Fruit fly (Drosophila melanogaster) whole organism, embryonic: ENCODE measurements around the gene Pde6.
A peak's percentile ranks its signal among the peaks of the same experiment; 100 is the strongest.

ENCODE experiments used
- Atf6 ChIP-seq: fragments of 200-800 bp; sonication (Bioruptor generic); IDR thresholded peaks from 2 replicates; pipeline ENCODE4 v1.3.6; 2022; ENCODE audit warnings: missing biosample characterization, missing genetic modification characterization
- B-H2 ChIP-seq: fragments of 200-800 bp; sonication (Bioruptor generic); optimal IDR thresholded peaks from 2 replicates; lab custom pipeline; 2018; ENCODE audit warnings: missing biosample characterization, mild to moderate bottlenecking, missing genetic modification characterization
- BEAF-32 ChIP-seq: fragments of 200-800 bp; sonication (Bioruptor generic); optimal IDR thresholded peaks from 3 replicates; lab custom pipeline; 2017; ENCODE audit warnings: missing biosample characterization, missing genetic modification characterization, mild to moderate bottlenecking, moderate library complexity, missing genetic modification reagents
- CG12219 ChIP-seq: fragments of 200-800 bp; sonication (Bioruptor generic); optimal IDR thresholded peaks from 3 replicates; lab custom pipeline; 2018; ENCODE audit warnings: missing biosample characterization, mild to moderate bottlenecking, missing genetic modification characterization
- CG12299 ChIP-seq: fragments of 200-800 bp; sonication (Bioruptor generic); optimal IDR thresholded peaks from 2 replicates; lab custom pipeline; 2018; ENCODE audit warnings: missing biosample characterization, mild to moderate bottlenecking, missing genetic modification characterization
- CG12659 ChIP-seq: fragments of 200-800 bp; sonication (Bioruptor generic); optimal IDR thresholded peaks from 3 replicates; lab custom pipeline; 2017; ENCODE audit warnings: mild to moderate bottlenecking, missing biosample characterization, missing genetic modification reagents, missing genetic modification characterization
- CG12744 ChIP-seq: fragments of 200-800 bp; sonication (Bioruptor generic); optimal IDR thresholded peaks from 2 replicates; lab custom pipeline; 2016; ENCODE audit warnings: missing biosample characterization, missing genetic modification characterization
- CG12769 ChIP-seq: fragments of 200-800 bp; sonication (Bioruptor generic); optimal IDR thresholded peaks from 2 replicates; lab custom pipeline; 2019; ENCODE audit warnings: missing biosample characterization, mild to moderate bottlenecking, missing genetic modification characterization, moderate library complexity
- CG13287 ChIP-seq: fragments of 200-800 bp; sonication (Bioruptor generic); IDR thresholded peaks from 2 replicates; pipeline ENCODE4 v1.3.6; 2022; ENCODE audit warnings: missing biosample characterization, missing genetic modification characterization; ENCODE audit not compliant: partially characterized antibody
- CG15269 ChIP-seq: fragments of 200-800 bp; sonication (Bioruptor generic); optimal IDR thresholded peaks from 2 replicates; lab custom pipeline; 2018; ENCODE audit warnings: missing biosample characterization, mild to moderate bottlenecking, missing genetic modification characterization, moderate library complexity
- CG15514 ChIP-seq: fragments of 200-800 bp; sonication (Bioruptor generic); optimal IDR thresholded peaks from 3 replicates; lab custom pipeline; 2017; ENCODE audit warnings: missing biosample characterization, missing genetic modification characterization, mild to moderate bottlenecking, moderate library complexity, missing genetic modification reagents
- CG18011 ChIP-seq: fragments of 200-800 bp; sonication (Bioruptor generic); optimal IDR thresholded peaks from 2 replicates; lab custom pipeline; 2017; ENCODE audit warnings: missing biosample characterization, missing genetic modification characterization, mild to moderate bottlenecking, moderate library complexity, missing genotype
- CG2678 ChIP-seq: fragments of 200-800 bp; sonication (Bioruptor generic); optimal IDR thresholded peaks from 3 replicates; lab custom pipeline; 2019; ENCODE audit warnings: missing biosample characterization, mild to moderate bottlenecking, missing genetic modification characterization, moderate library complexity
- CG30403 ChIP-seq: fragments of 200-800 bp; sonication (Bioruptor generic); optimal IDR thresholded peaks from 3 replicates; lab custom pipeline; 2016; ENCODE audit warnings: missing biosample characterization, missing genetic modification characterization
- CG34224 ChIP-seq: fragments of 200-800 bp; sonication (Bioruptor generic); IDR thresholded peaks from 3 replicates; pipeline ENCODE4 v1.3.6; 2022; ENCODE audit warnings: missing biosample characterization, missing genetic modification characterization; ENCODE audit not compliant: partially characterized antibody
- CG34376 ChIP-seq: fragments of 200-800 bp; sonication (Bioruptor generic); optimal IDR thresholded peaks from 2 replicates; lab custom pipeline; 2018; ENCODE audit warnings: missing biosample characterization, mild to moderate bottlenecking, missing genetic modification characterization
- CG8290 ChIP-seq, 3 experiments: fragments of 200-800 bp; sonication (Bioruptor generic); optimal IDR thresholded peaks; 2 replicates each; lab custom pipeline; 2016 to 2019; ENCODE audit warnings: missing biosample characterization in 3 of 3, missing genetic modification characterization in 3 of 3, mild to moderate bottlenecking in 2 of 3, moderate library complexity in 1 of 3
- CG9932 ChIP-seq: fragments of 200-800 bp; sonication (Bioruptor generic); IDR thresholded peaks from 2 replicates; pipeline ENCODE4 v1.3.6; 2022; ENCODE audit warnings: missing biosample characterization, missing genetic modification characterization
- D19A ChIP-seq: fragments of 200-800 bp; optimal IDR thresholded peaks from 3 replicates; lab custom pipeline; 2019; ENCODE audit warnings: missing biosample characterization, mild to moderate bottlenecking, missing genetic modification characterization, moderate library complexity
- Dbx ChIP-seq: fragments of 200-800 bp; sonication (Bioruptor generic); IDR thresholded peaks from 3 replicates; pipeline ENCODE4 v1.3.6; 2022; ENCODE audit warnings: missing biosample characterization, missing genetic modification characterization
- Doc3 ChIP-seq: fragments of 200-800 bp; sonication (Bioruptor generic); IDR thresholded peaks from 3 replicates; pipeline ENCODE4 v1.3.6; 2022; ENCODE audit warnings: missing biosample characterization, missing genetic modification characterization; ENCODE audit not compliant: partially characterized antibody
- Dref ChIP-seq: fragments of 200-800 bp; sonication (Bioruptor generic); IDR thresholded peaks from 2 replicates; pipeline ENCODE4 v1.3.6; 2022; ENCODE audit warnings: missing biosample characterization, missing genetic modification characterization
- Ets65A ChIP-seq: fragments of 200-800 bp; sonication (Bioruptor generic); peaks from one replicate; lab custom pipeline; 2016; ENCODE audit warnings: missing biosample characterization, missing genetic modification characterization
- Fer3 ChIP-seq: fragments of 200-800 bp; sonication (Bioruptor generic); optimal IDR thresholded peaks from 2 replicates; lab custom pipeline; 2018; ENCODE audit warnings: missing biosample characterization, mild to moderate bottlenecking, missing genetic modification characterization, moderate library complexity
- MBD-R2 ChIP-seq: fragments of 200-800 bp; sonication (Bioruptor generic); IDR thresholded peaks from 2 replicates; pipeline ENCODE4 v1.3.6; 2022; ENCODE audit warnings: missing biosample characterization, missing genetic modification characterization
- amos ChIP-seq: fragments of 200-800 bp; sonication (Bioruptor generic); IDR thresholded peaks from 2 replicates; pipeline ENCODE4 v1.3.6; 2022; ENCODE audit warnings: missing biosample characterization, missing genetic modification characterization; ENCODE audit not compliant: partially characterized antibody
- bbx ChIP-seq: fragments of 200-800 bp; sonication (Bioruptor generic); IDR thresholded peaks from 2 replicates; pipeline ENCODE4 v1.3.6; 2022; ENCODE audit warnings: missing biosample characterization, missing genetic modification characterization; ENCODE audit not compliant: partially characterized antibody
- chinmo ChIP-seq: fragments of 200-800 bp; sonication (Bioruptor generic); IDR thresholded peaks from 4 replicates; pipeline ENCODE4 v1.3.6; 2022; ENCODE audit warnings: missing biosample characterization, missing genetic modification characterization; ENCODE audit not compliant: partially characterized antibody
- corto ChIP-seq: fragments of 200-800 bp; sonication (Bioruptor generic); optimal IDR thresholded peaks from 2 replicates; lab custom pipeline; 2016; ENCODE audit warnings: missing biosample characterization, mild to moderate bottlenecking, missing genetic modification characterization, moderate library complexity
- crol ChIP-seq: fragments of 200-800 bp; sonication (Bioruptor generic); IDR thresholded peaks from 2 replicates; pipeline ENCODE4 v1.3.6; 2022; ENCODE audit warnings: missing biosample characterization, missing genetic modification characterization
- dan ChIP-seq: fragments of 200-800 bp; sonication (Bioruptor generic); IDR thresholded peaks from 2 replicates; pipeline ENCODE4 v1.3.6; 2022; ENCODE audit warnings: missing biosample characterization, missing genetic modification characterization
- gem ChIP-seq: fragments of 200-800 bp; sonication (Bioruptor generic); optimal IDR thresholded peaks from 2 replicates; lab custom pipeline; 2019; ENCODE audit warnings: missing biosample characterization, mild to moderate bottlenecking, missing genetic modification characterization, moderate library complexity
- ham ChIP-seq: fragments of 200-800 bp; sonication (Bioruptor generic); IDR thresholded peaks from 2 replicates; pipeline ENCODE4 v1.3.6; 2022; ENCODE audit warnings: missing biosample characterization, missing genetic modification characterization
- insv ChIP-seq, 2 experiments: fragments of 200-800 bp; sonication (Bioruptor generic); optimal IDR thresholded peaks; 3 replicates each; lab custom pipeline; 2016 to 2018; ENCODE audit warnings: missing biosample characterization in 2 of 2, missing genetic modification characterization in 2 of 2
- kay ChIP-seq: fragments of 200-800 bp; sonication (Bioruptor generic); optimal IDR thresholded peaks from 2 replicates; lab custom pipeline; 2016; ENCODE audit warnings: missing biosample characterization, missing genetic modification characterization
- lab ChIP-seq: fragments of 200-800 bp; sonication (Bioruptor generic); optimal IDR thresholded peaks from 3 replicates; lab custom pipeline; 2017; ENCODE audit warnings: missing biosample characterization, missing genetic modification characterization, mild to moderate bottlenecking, moderate library complexity, missing genetic modification reagents
- nau ChIP-seq: fragments of 200-800 bp; sonication (Bioruptor generic); optimal IDR thresholded peaks from 3 replicates; lab custom pipeline; 2017; ENCODE audit warnings: missing biosample characterization, mild to moderate bottlenecking, missing genetic modification characterization, missing genetic modification reagents
- pfk ChIP-seq: fragments of 200-800 bp; sonication (Bioruptor generic); optimal IDR thresholded peaks from 2 replicates; lab custom pipeline; 2018; ENCODE audit warnings: missing biosample characterization, mild to moderate bottlenecking, missing genetic modification characterization, moderate library complexity
- row ChIP-seq: fragments of 200-800 bp; sonication (Bioruptor generic); IDR thresholded peaks from 3 replicates; pipeline ENCODE4 v1.3.6; 2022; ENCODE audit warnings: missing biosample characterization, missing genetic modification characterization
- sens ChIP-seq: fragments of 200-800 bp; sonication (Bioruptor generic); peaks from one replicate; lab custom pipeline; 2016; ENCODE audit warnings: missing biosample characterization, missing genetic modification characterization
- sob ChIP-seq: fragments of 200-800 bp; sonication (Bioruptor generic); IDR thresholded peaks from 2 replicates; pipeline ENCODE4 v1.3.6; 2022; ENCODE audit warnings: missing biosample characterization, missing genetic modification characterization
- unpg ChIP-seq: fragments of 200-800 bp; sonication (Bioruptor generic); optimal IDR thresholded peaks from 3 replicates; lab custom pipeline; 2018; ENCODE audit warnings: missing biosample characterization, mild to moderate bottlenecking, missing genetic modification characterization, moderate library complexity
- vvl ChIP-seq: fragments of 200-800 bp; sonication (Bioruptor generic); IDR thresholded peaks from 2 replicates; pipeline ENCODE4 v1.3.6; 2022; ENCODE audit warnings: missing biosample characterization, missing genetic modification characterization
- z ChIP-seq: fragments of 200-800 bp; sonication (Bioruptor generic); IDR thresholded peaks from 3 replicates; pipeline ENCODE4 v1.3.6; 2022; ENCODE audit warnings: missing biosample characterization, missing genetic modification characterization

Pde6 gene

dm6 chr3R:14569411-14570107, 11.5 kb upstream of the Pde6 start, which contains the start of gene Cys (continued):
- TF ChIP-seq insv (GFP tag; optimal IDR thresholded peaks at IDR 0.05; lab: Kevin White, UChicago): no peak
- no peak for TF ChIP-seq Dref (GFP tag; lab: Robert Waterston, UW)
- TF ChIP-seq, all 482 proteins: peak for 98

dm6 chr3R:14568501-14569137, 10.5 kb upstream of the Pde6 start, which contains the start of gene CG8066:
Gene CG8066, minus strand, starts transcription at chr3R:14568847.
- TF ChIP-seq gem (tag; lab: Kevin White, UChicago) (peak; percentile 49), Dbx (GFP tag; lab: Robert Waterston, UW) (peak; percentile 23; the same call in 1 of the 3 replicates), CG12659 (peak; percentile 20), Fer3 (tag; lab: Kevin White, UChicago) (peak; percentile 22), CG8290 (GFP tag; optimal IDR thresholded peaks at IDR 0.05; lab: Kevin White, UChicago) (no peak), CG8290 (tag; optimal IDR thresholded peaks at IDR 0.05; lab: Kevin White, UChicago) (peak in 1 of 2 experiments; percentile 0), z (GFP tag; lab: Robert Waterston, UW) (peak; percentile 96), BEAF-32 (GFP tag; lab: Kevin White, UChicago) (peak; percentile 54), dan (GFP tag; lab: Robert Waterston, UW) (no peak), kay (peak; percentile 59), lab (peak; percentile 68), B-H2 (GFP tag; lab: Kevin White, UChicago) (peak; percentile 63), sens (GFP tag; lab: Kevin White, UChicago) (peak; percentile 81), ham (GFP tag; lab: Robert Waterston, UW) (no peak), unpg (GFP tag; lab: Kevin White, UChicago) (peak; percentile 27), Doc3 (GFP tag; lab: Robert Waterston, UW) (peak; percentile 35; the same call in 1 of the 3 replicates), CG34376 (peak; percentile 30), crol (GFP tag; lab: Robert Waterston, UW) (peak; percentile 58), Ets65A (GFP tag; lab: Kevin White, UChicago) (peak; percentile 4), sob (GFP tag; lab: Robert Waterston, UW) (0 out of 2 replicates have a peak, but pooled peaks have one; percentile 21), CG9932 (peak; percentile 67), CG12744 (no peak), CG12769 (tag; lab: Kevin White, UChicago) (peak; percentile 24), CG2678 (tag; lab: Kevin White, UChicago) (no peak), CG12299 (tag; lab: Kevin White, UChicago) (peak; percentile 8), CG34224 (GFP tag; lab: Robert Waterston, UW) (peak; percentile 17; the same call in 2 of the 3 replicates), amos (GFP tag; lab: Robert Waterston, UW) (peak; percentile 53; the same call in 1 of the 2 replicates), CG15269 (tag; lab: Kevin White, UChicago) (peak; percentile 27), vvl (GFP tag; lab: Robert Waterston, UW) (peak; percentile 40; the same call in 1 of the 2 replicates), CG15514 (GFP tag; lab: Kevin White, UChicago) (peak; percentile 51), CG18011 (GFP tag; lab: Kevin White, UChicago) (peak; percentile 22), CG13287 (peak; percentile 64), bbx (GFP tag; lab: Robert Waterston, UW) (peak; percentile 48; the same call in 1 of the 2 replicates), pfk (GFP tag; lab: Kevin White, UChicago) (peak; percentile 96), Atf6 (0 out of 2 replicates have a peak, but pooled peaks have one; percentile 7), CG30403 (GFP tag; lab: Kevin White, UChicago) (peak; percentile 16), corto (GFP tag; lab: Kevin White, UChicago) (peak; percentile 1), chinmo (GFP tag; lab: Robert Waterston, UW) (peak; percentile 39; the same call in 1 of the 4 replicates), nau (GFP tag; lab: Kevin White, UChicago) (no peak), D19A (tag; lab: Kevin White, UChicago) (no peak), CG12219 (GFP tag; lab: Kevin White, UChicago) (no peak), row (GFP tag; lab: Robert Waterston, UW) (peak; percentile 69), MBD-R2 (GFP tag; lab: Robert Waterston, UW) (peak; percentile 46; the same call in 1 of the 2 replicates)
